Worm (Caenorhabditis elegans) whole organism, L3 larva: Measurements from ENCODE around the gene ugt-16.

Source experiments
- ZK546.5 ChIP-seq: sonication (generic microtip); optimal IDR thresholded peaks from 2 replicates; lab custom pipeline; 2017; ENCODE audit warnings: missing biosample characterization, missing genetic modification characterization
- aly-2 ChIP-seq: fragments of 150-350 bp; optimal IDR thresholded peaks from 2 replicates; lab custom pipeline; 2014; ENCODE audit warnings: missing biosample characterization, missing genetic modification characterization
- ama-1 ChIP-seq: fragments of 150-350 bp; optimal IDR thresholded peaks from 2 replicates; lab custom pipeline; 2018
- ceh-16 ChIP-seq: sonication (generic microtip); optimal IDR thresholded peaks from 2 replicates; lab custom pipeline; 2017; ENCODE audit warnings: missing biosample characterization, missing genetic modification characterization
- ceh-28 ChIP-seq: fragments of 150-350 bp; optimal IDR thresholded peaks from 2 replicates; lab custom pipeline; 2014; ENCODE audit warnings: missing biosample characterization, missing genetic modification reagents, missing genetic modification characterization
- daf-12 ChIP-seq: fragments of 150-350 bp; optimal IDR thresholded peaks from 2 replicates; lab custom pipeline; 2014; ENCODE audit warnings: missing biosample characterization, missing genetic modification reagents, missing genetic modification characterization
- egl-27 ChIP-seq: sonication (generic microtip); optimal IDR thresholded peaks from 4 replicates; lab custom pipeline; 2017; ENCODE audit warnings: missing biosample characterization, missing genetic modification reagents, missing genetic modification characterization
- egl-5 ChIP-seq: fragments of 150-350 bp; optimal IDR thresholded peaks from 2 replicates; lab custom pipeline; 2017; ENCODE audit warnings: missing biosample characterization, missing genetic modification reagents, missing genetic modification characterization, inconsistent platforms
- elt-1 ChIP-seq: fragments of 150-350 bp; optimal IDR thresholded peaks from 2 replicates; lab custom pipeline; 2014; ENCODE audit warnings: missing biosample characterization, missing genetic modification characterization
- elt-2 ChIP-seq: sonication (generic microtip); optimal IDR thresholded peaks from 2 replicates; lab custom pipeline; 2016; ENCODE audit warnings: missing genetic modification reagents, mild to moderate bottlenecking, missing genetic modification characterization, missing compliant biosample characterization
- elt-3 ChIP-seq, 3 experiments: fragments of 150-350 bp in 1 of 3; sonication (generic microtip) in 2 of 3; optimal IDR thresholded peaks; 2 replicates in 2 of 3; 4 replicates in 1 of 3; lab custom pipeline; 2014 to 2017; ENCODE audit warnings: missing biosample characterization in 3 of 3, missing genetic modification characterization in 3 of 3
- eor-1 ChIP-seq, 2 experiments: fragments of 150-350 bp; optimal IDR thresholded peaks; 2 replicates each; lab custom pipeline; 2014 to 2018; ENCODE audit warnings: missing biosample characterization in 2 of 2, missing genetic modification characterization in 2 of 2
- fkh-10 ChIP-seq: sonication (generic microtip); optimal IDR thresholded peaks from 2 replicates; lab custom pipeline; 2017; ENCODE audit warnings: missing biosample characterization, missing genetic modification reagents, missing genetic modification characterization
- fkh-2 ChIP-seq: fragments of 150-350 bp; optimal IDR thresholded peaks from 2 replicates; lab custom pipeline; 2014; ENCODE audit warnings: missing biosample characterization, missing genetic modification reagents, missing genetic modification characterization
- fos-1 ChIP-seq: fragments of 150-350 bp; optimal IDR thresholded peaks from 2 replicates; lab custom pipeline; 2014; ENCODE audit warnings: missing biosample characterization, missing genetic modification characterization
- jun-1 ChIP-seq: fragments of 150-350 bp; optimal IDR thresholded peaks from 2 replicates; lab custom pipeline; 2014; ENCODE audit warnings: missing biosample characterization, missing genetic modification reagents, missing genetic modification characterization
- lin-15B ChIP-seq: fragments of 150-350 bp; optimal IDR thresholded peaks from 2 replicates; lab custom pipeline; 2014; ENCODE audit warnings: missing biosample characterization, missing genetic modification characterization
- lin-39 ChIP-seq: fragments of 150-350 bp; optimal IDR thresholded peaks from 2 replicates; lab custom pipeline; 2018; ENCODE audit warnings: missing biosample characterization, missing genetic modification reagents, missing genetic modification characterization
- mdl-1 ChIP-seq: fragments of 150-350 bp; optimal IDR thresholded peaks from 2 replicates; lab custom pipeline; 2014; ENCODE audit warnings: missing biosample characterization, missing genetic modification characterization
- nhr-11 ChIP-seq: fragments of 150-350 bp; optimal IDR thresholded peaks from 2 replicates; lab custom pipeline; 2014; ENCODE audit warnings: missing biosample characterization, missing genetic modification characterization
- nhr-23 ChIP-seq: fragments of 150-350 bp; optimal IDR thresholded peaks from 2 replicates; lab custom pipeline; 2014; ENCODE audit warnings: missing biosample characterization, missing genetic modification reagents, missing genetic modification characterization
- nhr-237 ChIP-seq: fragments of 150-350 bp; optimal IDR thresholded peaks from 2 replicates; lab custom pipeline; 2014; ENCODE audit warnings: missing biosample characterization, missing genetic modification characterization
- nhr-76 ChIP-seq: fragments of 150-350 bp; sonication (generic microtip); optimal IDR thresholded peaks from 5 replicates; lab custom pipeline; 2014; ENCODE audit warnings: missing biosample characterization, missing genetic modification characterization
- nhr-77 ChIP-seq: fragments of 150-350 bp; optimal IDR thresholded peaks from 2 replicates; lab custom pipeline; 2014; ENCODE audit warnings: missing biosample characterization, missing genetic modification characterization
- pha-4 ChIP-seq: fragments of 150-350 bp; optimal IDR thresholded peaks from 2 replicates; lab custom pipeline; 2014; ENCODE audit warnings: missing biosample characterization, missing genetic modification reagents, missing genetic modification characterization
- pqm-1 ChIP-seq: fragments of 150-350 bp; optimal IDR thresholded peaks from 2 replicates; lab custom pipeline; 2017; ENCODE audit warnings: missing biosample characterization, missing genetic modification characterization, inconsistent platforms
- sea-2 ChIP-seq: fragments of 150-350 bp; sonication (generic microtip); optimal IDR thresholded peaks from 4 replicates; lab custom pipeline; 2014; ENCODE audit warnings: missing biosample characterization, missing genetic modification reagents, missing genetic modification characterization
- skn-1 ChIP-seq: fragments of 150-350 bp; optimal IDR thresholded peaks from 2 replicates; lab custom pipeline; 2014; ENCODE audit warnings: missing biosample characterization, missing genetic modification characterization
- tbx-2 ChIP-seq: sonication (generic microtip); optimal IDR thresholded peaks from 2 replicates; lab custom pipeline; 2016; ENCODE audit warnings: mild to moderate bottlenecking, missing genetic modification characterization, missing compliant biosample characterization
- unc-62 ChIP-seq: fragments of 150-350 bp; sonication (generic microtip); optimal IDR thresholded peaks from 4 replicates; lab custom pipeline; 2014; ENCODE audit warnings: missing biosample characterization, missing genetic modification reagents, missing genetic modification characterization
- zag-1 ChIP-seq: fragments of 150-350 bp; optimal IDR thresholded peaks from 2 replicates; lab custom pipeline; 2014; ENCODE audit warnings: missing biosample characterization, missing genetic modification characterization
- ztf-4 ChIP-seq: fragments of 150-350 bp; optimal IDR thresholded peaks from 2 replicates; lab custom pipeline; 2014; ENCODE audit warnings: missing biosample characterization, missing genetic modification characterization

Gene ugt-16

ce11 chrV:12795927-12796326, 28.9 kb upstream of the ugt-16 start:
- TF ChIP-seq pqm-1 (tag; lab: Kevin White, UChicago) (peak; percentile 75), nhr-237 (tag; lab: Kevin White, UChicago) (no peak), fkh-2 (tag; lab: Kevin White, UChicago) (no peak), nhr-11 (tag; lab: Kevin White, UChicago) (no peak), eor-1 (tag; optimal IDR thresholded peaks at IDR 0.05; lab: Kevin White, UChicago) (no peak), ZK546.5 (tag; lab: Kevin White, UChicago) (no peak), fos-1 (tag; lab: Kevin White, UChicago) (no peak), aly-2 (tag; lab: Kevin White, UChicago) (no peak), elt-2 (tag; lab: Kevin White, UChicago) (peak; percentile 35), fkh-10 (GFP tag; lab: Kevin White, UChicago) (no peak), nhr-76 (tag; lab: Kevin White, UChicago) (no peak)

- TF ChIP-seq nhr-23 (tag; lab: Kevin White, UChicago) (no peak), elt-2 (tag; lab: Kevin White, UChicago) (peak; percentile 76), nhr-77 (no peak)
Measured at ce11 chrV:12796908-12797490, 27.8 kb upstream of the ugt-16 start.

ce11 chrV:12797992-12798391, 26.8 kb upstream of the ugt-16 start, which contains the start of gene ugt-6:
ugt-6 (minus strand) TSS chrV:12798224.
- TF ChIP-seq ztf-4 (tag; lab: Kevin White, UChicago): no peak
- no peak for TF ChIP-seq nhr-11 (tag; lab: Kevin White, UChicago)
- no peak for TF ChIP-seq egl-27
- TF ChIP-seq mdl-1 (tag; lab: Kevin White, UChicago): no peak
- TF ChIP-seq pha-4 (tag; lab: Kevin White, UChicago): no peak
- peak; percentile 22 for TF ChIP-seq elt-2 (tag; lab: Kevin White, UChicago)
- TF ChIP-seq daf-12: no peak
- TF ChIP-seq pqm-1 (tag; lab: Kevin White, UChicago): peak; percentile 9
- TF ChIP-seq egl-5 (tag; lab: Kevin White, UChicago): no peak

ce11 chrV:12800171-12800570, 24.7 kb upstream of the ugt-16 start, which contains the start of gene ugt-3:
ugt-3 (minus strand) TSS chrV:12800271.
- TF ChIP-seq elt-3 (tag; optimal IDR thresholded peaks at IDR 0.05; lab: Kevin White, UChicago) (no peak), elt-1 (tag; lab: Kevin White, UChicago) (no peak), ama-1 (lab: Kevin White, UChicago) (no peak), zag-1 (tag; lab: Kevin White, UChicago) (no peak), nhr-237 (tag; lab: Kevin White, UChicago) (no peak), nhr-23 (tag; lab: Kevin White, UChicago) (no peak), ceh-16 (tag; lab: Kevin White, UChicago) (no peak), egl-27 (no peak), elt-2 (tag; lab: Kevin White, UChicago) (no peak), ceh-28 (no peak), lin-39 (tag; lab: Kevin White, UChicago) (no peak), tbx-2 (tag; lab: Kevin White, UChicago) (no peak), sea-2 (GFP tag; lab: Kevin White, UChicago) (no peak), lin-15B (tag; lab: Kevin White, UChicago) (no peak), daf-12 (no peak)

- TF ChIP-seq jun-1 (tag; lab: Kevin White, UChicago) (no peak), nhr-23 (tag; lab: Kevin White, UChicago) (no peak), elt-2 (tag; lab: Kevin White, UChicago) (no peak), skn-1 (tag; lab: Kevin White, UChicago) (no peak), ceh-16 (tag; lab: Kevin White, UChicago) (no peak), fkh-10 (GFP tag; lab: Kevin White, UChicago) (no peak), ceh-28 (no peak), mdl-1 (tag; lab: Kevin White, UChicago) (no peak), sea-2 (GFP tag; lab: Kevin White, UChicago) (no peak), unc-62 (no peak)
- TF ChIP-seq, all 47 proteins: peak for 0
Measured at ce11 chrV:12803274-12803673, 21.6 kb upstream of the ugt-16 start, which contains the start of gene srbc-45. srbc-45 (plus strand) TSS chrV:12803574.
